Worm (Caenorhabditis elegans) whole organism, mixed stage, embryonic: ENCODE results near the gene fig-1.

Source experiments
- blmp-1 ChIP-seq: fragments of 150-350 bp; optimal IDR thresholded peaks from 2 replicates; lab custom pipeline; 2014; ENCODE audit warnings: missing biosample characterization, missing genetic modification characterization
- ces-1 ChIP-seq: fragments of 150-350 bp; optimal IDR thresholded peaks from 2 replicates; lab custom pipeline; 2014; ENCODE audit warnings: missing biosample characterization, missing genetic modification reagents, missing genetic modification characterization
- elt-3 ChIP-seq: fragments of 150-350 bp; optimal IDR thresholded peaks from 2 replicates; lab custom pipeline; 2014; ENCODE audit warnings: missing biosample characterization, missing genetic modification characterization
- flh-1 ChIP-seq: fragments of 200-800 bp; sonication (Bioruptor generic); optimal IDR thresholded peaks from 2 replicates; lab custom pipeline; 2018; ENCODE audit warnings: mild to moderate bottlenecking, missing genetic modification characterization, moderate library complexity, missing compliant biosample characterization
- nhr-12 ChIP-seq: fragments of 150-350 bp; optimal IDR thresholded peaks from 2 replicates; lab custom pipeline; 2014; ENCODE audit warnings: missing biosample characterization, missing genetic modification characterization
- nhr-237 ChIP-seq: fragments of 150-350 bp; optimal IDR thresholded peaks from 2 replicates; lab custom pipeline; 2014; ENCODE audit warnings: missing biosample characterization, missing genetic modification characterization
- nhr-28 ChIP-seq: fragments of 150-350 bp; optimal IDR thresholded peaks from 2 replicates; lab custom pipeline; 2014; ENCODE audit warnings: missing biosample characterization, missing genetic modification characterization
- sem-2 ChIP-seq: fragments of 200-800 bp; sonication (Bioruptor generic); optimal IDR thresholded peaks from 2 replicates; lab custom pipeline; 2018; ENCODE audit warnings: mild to moderate bottlenecking, missing genetic modification characterization, missing compliant biosample characterization

DNA sequence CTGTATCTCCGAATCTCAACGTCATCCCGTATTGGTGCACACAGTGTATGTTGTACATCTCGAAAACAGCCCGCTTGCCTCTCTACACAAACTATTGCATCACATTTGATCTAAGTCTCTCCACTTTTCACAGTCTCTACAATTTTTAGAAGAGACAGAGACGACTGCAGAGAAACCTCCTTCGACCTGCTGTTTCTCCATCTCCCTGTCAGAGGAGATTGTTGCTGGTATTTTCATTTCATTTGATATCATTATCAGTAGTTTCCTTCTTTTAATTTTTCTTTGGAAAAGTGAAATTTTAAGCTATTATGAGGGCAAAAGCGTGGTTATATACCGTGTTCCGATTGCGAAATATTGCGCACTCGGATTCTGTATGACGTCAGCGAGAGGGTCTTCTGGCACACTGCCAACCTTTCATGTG, 40.4 kb downstream of the fig-1 start:
- no peak for TF ChIP-seq sem-2 (GFP tag; lab: Kevin White, UChicago)
- TF ChIP-seq nhr-28 (tag; lab: Kevin White, UChicago) = no peak
- TF ChIP-seq nhr-12 (tag; lab: Kevin White, UChicago) = no peak
- TF ChIP-seq ces-1 (GFP tag; lab: Kevin White, UChicago) = peak; percentile 58
- TF ChIP-seq nhr-237 = no peak
- TF ChIP-seq elt-3 = no peak
- TF ChIP-seq blmp-1 (tag; lab: Kevin White, UChicago) = peak; percentile 14
- TF ChIP-seq flh-1 = no peak
